Worm (Caenorhabditis elegans) whole organism, early embryonic: ENCODE measurements around the gene set-25.

ENCODE experiments used
- aly-1 ChIP-seq: sonication (generic microtip); optimal IDR thresholded peaks from 2 replicates; lab custom pipeline; 2016; ENCODE audit warnings: missing genetic modification characterization, missing compliant biosample characterization
- ama-1 ChIP-seq: fragments of 150-350 bp; optimal IDR thresholded peaks from 2 replicates; lab custom pipeline; 2014
- ceh-13 ChIP-seq: fragments of 200-800 bp; sonication (Bioruptor generic); optimal IDR thresholded peaks from 2 replicates; lab custom pipeline; 2018; ENCODE audit warnings: mild to moderate bottlenecking, missing genetic modification characterization, missing compliant biosample characterization
- pes-1 ChIP-seq: fragments of 200-800 bp; sonication (Bioruptor generic); IDR thresholded peaks from 2 replicates; pipeline ENCODE4 v1.3.6; 2022; ENCODE audit warnings: missing genetic modification reagents, missing genetic modification characterization, missing compliant biosample characterization
- tbx-37 ChIP-seq: fragments of 200-800 bp; sonication (Bioruptor generic); conservative IDR thresholded peaks from 2 replicates; pipeline ENCODE4 v1.3.6; 2022; ENCODE audit warnings: missing genetic modification reagents, missing genetic modification characterization, missing compliant biosample characterization

DNA sequence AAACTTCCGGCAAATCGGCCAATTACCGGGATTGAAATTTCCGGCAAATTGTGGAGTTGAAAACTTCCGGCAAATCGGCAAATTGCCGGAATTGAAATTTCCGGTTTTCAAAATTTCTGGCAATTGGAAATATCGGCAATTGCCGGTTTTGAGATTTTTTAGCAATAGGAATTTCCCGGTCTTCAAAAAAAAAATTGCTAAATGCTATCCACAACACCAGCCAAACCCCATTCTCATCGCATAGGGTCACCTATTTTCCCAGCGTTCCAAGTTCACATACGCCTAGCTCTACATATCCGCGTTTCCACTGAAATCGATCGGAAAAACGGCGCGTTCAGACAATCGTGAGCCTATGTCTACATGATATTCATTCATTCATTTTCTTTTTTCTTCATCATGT is 7.5 kb downstream of the set-25 start, which contains the start of gene F56A8.8:
- TF ChIP-seq pes-1 (GFP tag; lab: Robert Waterston, UW) (no peak), ama-1 (lab: Kevin White, UChicago) (no peak), tbx-37 (no peak), ceh-13 (GFP tag; lab: Kevin White, UChicago) (no peak), aly-1 (tag; lab: Kevin White, UChicago) (no peak)
